Fruit fly (Drosophila melanogaster): ENCODE measurements around the gene Irp-1A.

Irp-1A gene

dm6 chr3R:22724149-22724973 is at the start of gene Irp-1A (continued):
- peak; percentile 24; the same call in 1 of the 2 replicates for TF ChIP-seq sisA (GFP tag; IDR thresholded peaks at IDR 0.05)
- peak; percentile 100 for TF ChIP-seq sug (tag; optimal IDR thresholded peaks at IDR 0.05)
- TF ChIP-seq Fer3 (tag; optimal IDR thresholded peaks at IDR 0.05), result peak; percentile 79
- no peak for TF ChIP-seq CG7987 (GFP tag; optimal IDR thresholded peaks at IDR 0.05)
- peak; percentile 22 for TF ChIP-seq HLH54F (GFP tag; optimal IDR thresholded peaks at IDR 0.05)
- TF ChIP-seq tup (GFP tag; optimal IDR thresholded peaks at IDR 0.05), result no peak
- TF ChIP-seq kay (GFP tag; optimal IDR thresholded peaks at IDR 0.05), result peak; percentile 64
- TF ChIP-seq trem (tag; optimal IDR thresholded peaks at IDR 0.05), result peak; percentile 80
- TF ChIP-seq CG7372 (GFP tag; IDR thresholded peaks at IDR 0.05), result peak; percentile 57; the same call in 1 of the 2 replicates
- peak; percentile 53; the same call in 1 of the 2 replicates for TF ChIP-seq CG31224 (GFP tag; IDR thresholded peaks at IDR 0.05)
- TF ChIP-seq CG11247 (GFP tag; IDR thresholded peaks at IDR 0.05), result peak; percentile 73
- TF ChIP-seq CG10321 (GFP tag; IDR thresholded peaks at IDR 0.05), result peak; percentile 27; the same call in 1 of the 2 replicates
- peak; percentile 13 for TF ChIP-seq CG33213 (GFP tag; optimal IDR thresholded peaks at IDR 0.05)
- peak; percentile 49 for TF ChIP-seq Hsf (GFP tag; optimal IDR thresholded peaks at IDR 0.05)
- TF ChIP-seq bowl (GFP tag; IDR thresholded peaks at IDR 0.05), result 0 out of 2 replicates have a peak, but pooled peaks have one; percentile 23
- no peak for TF ChIP-seq usp (GFP tag; optimal IDR thresholded peaks at IDR 0.05)
- peak; percentile 72 for TF ChIP-seq Hr3 (GFP tag; optimal IDR thresholded peaks at IDR 0.05)
- no peak for TF ChIP-seq CG12744 (GFP tag; optimal IDR thresholded peaks at IDR 0.05)
- peak; percentile 34 for TF ChIP-seq her (GFP tag; optimal IDR thresholded peaks at IDR 0.05)
- 0 out of 2 replicates have a peak, but pooled peaks have one; percentile 56 for TF ChIP-seq toy (GFP tag; IDR thresholded peaks at IDR 0.05)
- no peak for TF ChIP-seq chm (GFP tag; IDR thresholded peaks at IDR 0.05)
- peak; percentile 60 for TF ChIP-seq az2 (GFP tag; optimal IDR thresholded peaks at IDR 0.05)
- peak; percentile 40 for TF ChIP-seq CG12104 (GFP tag; optimal IDR thresholded peaks at IDR 0.05)
- peak; percentile 65 for TF ChIP-seq CG7963 (GFP tag; IDR thresholded peaks at IDR 0.05; ENCODE audit: partially characterized antibody)
- peak; percentile 54; the same call in 1 of the 3 replicates for TF ChIP-seq hb (GFP tag; IDR thresholded peaks at IDR 0.05; ENCODE audit: partially characterized antibody)
- peak; percentile 82 for TF ChIP-seq knrl (GFP tag; IDR thresholded peaks at IDR 0.05; ENCODE audit: partially characterized antibody)
- peak; percentile 62 for TF ChIP-seq CG12299 (tag; optimal IDR thresholded peaks at IDR 0.05)
- peak; percentile 36; the same call in 1 of the 3 replicates for TF ChIP-seq CG14050 (GFP tag; IDR thresholded peaks at IDR 0.05)
- peak; percentile 45; the same call in 1 of the 3 replicates for TF ChIP-seq H15 (GFP tag; IDR thresholded peaks at IDR 0.05)
- TF ChIP-seq cwo (GFP tag; optimal IDR thresholded peaks at IDR 0.05), result peak; percentile 60
- TF ChIP-seq CG14667 (GFP tag; IDR thresholded peaks at IDR 0.05), result peak; percentile 55; the same call in 1 of the 2 replicates
- TF ChIP-seq chif (GFP tag; optimal IDR thresholded peaks at IDR 0.05), result no peak
- TF ChIP-seq Dad (GFP tag; optimal IDR thresholded peaks at IDR 0.05), result no peak
- peak; percentile 81 for TF ChIP-seq CG10267 (tag; optimal IDR thresholded peaks at IDR 0.05)
- TF ChIP-seq h (optimal IDR thresholded peaks at IDR 0.05), result no peak
- TF ChIP-seq CG17186 (GFP tag; optimal IDR thresholded peaks at IDR 0.05), result no peak
- TF ChIP-seq CG6689 (GFP tag; IDR thresholded peaks at IDR 0.05), result peak; percentile 77
- peak; percentile 85 for TF ChIP-seq CG11504 (tag; optimal IDR thresholded peaks at IDR 0.05)
- peak; percentile 83 for TF ChIP-seq BEAF-32 (GFP tag; optimal IDR thresholded peaks at IDR 0.05)
- no peak for TF ChIP-seq jumu (GFP tag; optimal IDR thresholded peaks at IDR 0.05)
- peak; percentile 89; the same call in 3 of the 4 replicates for TF ChIP-seq chinmo (GFP tag; IDR thresholded peaks at IDR 0.05; ENCODE audit: partially characterized antibody)
- TF ChIP-seq emc (GFP tag; optimal IDR thresholded peaks at IDR 0.05), result no peak
- no peak for TF ChIP-seq CG12236 (GFP tag; optimal IDR thresholded peaks at IDR 0.05)
- TF ChIP-seq D19B (GFP tag; optimal IDR thresholded peaks at IDR 0.05), result peak; percentile 23
- peak; percentile 91 for TF ChIP-seq CG12391 (tag; optimal IDR thresholded peaks at IDR 0.05)
- TF ChIP-seq ERR (GFP tag; optimal IDR thresholded peaks at IDR 0.05), result no peak
- no peak for TF ChIP-seq ems (GFP tag; optimal IDR thresholded peaks at IDR 0.05)
- TF ChIP-seq mirr (GFP tag; optimal IDR thresholded peaks at IDR 0.05), result peak; percentile 43
- peak; percentile 78 for TF ChIP-seq D19A (tag; optimal IDR thresholded peaks at IDR 0.05)
